Worm (Caenorhabditis elegans) whole organism, L3 larva: ENCODE measurements around the gene T04B8.1.
A peak's percentile ranks its signal among the peaks of the same experiment; 100 is the strongest.

Experiments
- ZK546.5 ChIP-seq: sonication (generic microtip); optimal IDR thresholded peaks from 2 replicates; lab custom pipeline; 2017; ENCODE audit warnings: missing biosample characterization, missing genetic modification characterization
- aly-2 ChIP-seq: fragments of 150-350 bp; optimal IDR thresholded peaks from 2 replicates; lab custom pipeline; 2014; ENCODE audit warnings: missing biosample characterization, missing genetic modification characterization
- ceh-16 ChIP-seq: sonication (generic microtip); optimal IDR thresholded peaks from 2 replicates; lab custom pipeline; 2017; ENCODE audit warnings: missing biosample characterization, missing genetic modification characterization
- ceh-28 ChIP-seq: fragments of 150-350 bp; optimal IDR thresholded peaks from 2 replicates; lab custom pipeline; 2014; ENCODE audit warnings: missing biosample characterization, missing genetic modification reagents, missing genetic modification characterization
- daf-12 ChIP-seq: fragments of 150-350 bp; optimal IDR thresholded peaks from 2 replicates; lab custom pipeline; 2014; ENCODE audit warnings: missing biosample characterization, missing genetic modification reagents, missing genetic modification characterization
- egl-5 ChIP-seq: fragments of 150-350 bp; optimal IDR thresholded peaks from 2 replicates; lab custom pipeline; 2017; ENCODE audit warnings: missing biosample characterization, missing genetic modification reagents, missing genetic modification characterization, inconsistent platforms
- elt-1 ChIP-seq: fragments of 150-350 bp; optimal IDR thresholded peaks from 2 replicates; lab custom pipeline; 2014; ENCODE audit warnings: missing biosample characterization, missing genetic modification characterization
- eor-1 ChIP-seq, 2 experiments: fragments of 150-350 bp; optimal IDR thresholded peaks; 2 replicates each; lab custom pipeline; 2014 to 2018; ENCODE audit warnings: missing biosample characterization in 2 of 2, missing genetic modification characterization in 2 of 2
- fkh-10 ChIP-seq: sonication (generic microtip); optimal IDR thresholded peaks from 2 replicates; lab custom pipeline; 2017; ENCODE audit warnings: missing biosample characterization, missing genetic modification reagents, missing genetic modification characterization
- fkh-2 ChIP-seq: fragments of 150-350 bp; optimal IDR thresholded peaks from 2 replicates; lab custom pipeline; 2014; ENCODE audit warnings: missing biosample characterization, missing genetic modification reagents, missing genetic modification characterization
- fos-1 ChIP-seq: fragments of 150-350 bp; optimal IDR thresholded peaks from 2 replicates; lab custom pipeline; 2014; ENCODE audit warnings: missing biosample characterization, missing genetic modification characterization
- hmg-11 ChIP-seq: sonication (generic microtip); optimal IDR thresholded peaks from 2 replicates; lab custom pipeline; 2016; ENCODE audit warnings: missing genetic modification characterization, missing compliant biosample characterization
- lin-39 ChIP-seq: fragments of 150-350 bp; optimal IDR thresholded peaks from 2 replicates; lab custom pipeline; 2018; ENCODE audit warnings: missing biosample characterization, missing genetic modification reagents, missing genetic modification characterization
- lsy-12 ChIP-seq: sonication (generic microtip); optimal IDR thresholded peaks from 2 replicates; lab custom pipeline; 2016; ENCODE audit warnings: mild to moderate bottlenecking, missing genetic modification characterization, missing compliant biosample characterization
- mdl-1 ChIP-seq: fragments of 150-350 bp; optimal IDR thresholded peaks from 2 replicates; lab custom pipeline; 2014; ENCODE audit warnings: missing biosample characterization, missing genetic modification characterization
- nfya-1 ChIP-seq: sonication (generic microtip); optimal IDR thresholded peaks from 2 replicates; lab custom pipeline; 2017; ENCODE audit warnings: missing genetic modification characterization, mild to moderate bottlenecking, missing compliant biosample characterization, antibody characterized with exemption, moderate library complexity; ENCODE audit not compliant: insufficient read depth
- nhr-11 ChIP-seq: fragments of 150-350 bp; optimal IDR thresholded peaks from 2 replicates; lab custom pipeline; 2014; ENCODE audit warnings: missing biosample characterization, missing genetic modification characterization
- nhr-12 ChIP-seq: fragments of 150-350 bp; optimal IDR thresholded peaks from 2 replicates; lab custom pipeline; 2014; ENCODE audit warnings: missing biosample characterization, missing genetic modification characterization
- nhr-23 ChIP-seq: fragments of 150-350 bp; optimal IDR thresholded peaks from 2 replicates; lab custom pipeline; 2014; ENCODE audit warnings: missing biosample characterization, missing genetic modification reagents, missing genetic modification characterization
- nhr-25 ChIP-seq: sonication (generic microtip); optimal IDR thresholded peaks from 2 replicates; lab custom pipeline; 2017; ENCODE audit warnings: missing biosample characterization, missing genetic modification characterization
- nhr-67 ChIP-seq: fragments of 150-350 bp; optimal IDR thresholded peaks from 2 replicates; lab custom pipeline; 2014; ENCODE audit warnings: missing biosample characterization, missing genetic modification characterization
- nhr-76 ChIP-seq: fragments of 150-350 bp; sonication (generic microtip); optimal IDR thresholded peaks from 5 replicates; lab custom pipeline; 2014; ENCODE audit warnings: missing biosample characterization, missing genetic modification characterization
- pha-4 ChIP-seq: fragments of 150-350 bp; optimal IDR thresholded peaks from 2 replicates; lab custom pipeline; 2014; ENCODE audit warnings: missing biosample characterization, missing genetic modification reagents, missing genetic modification characterization
- pqm-1 ChIP-seq: fragments of 150-350 bp; optimal IDR thresholded peaks from 2 replicates; lab custom pipeline; 2017; ENCODE audit warnings: missing biosample characterization, missing genetic modification characterization, inconsistent platforms
- sea-2 ChIP-seq: fragments of 150-350 bp; sonication (generic microtip); optimal IDR thresholded peaks from 4 replicates; lab custom pipeline; 2014; ENCODE audit warnings: missing biosample characterization, missing genetic modification reagents, missing genetic modification characterization
- skn-1 ChIP-seq: fragments of 150-350 bp; optimal IDR thresholded peaks from 2 replicates; lab custom pipeline; 2014; ENCODE audit warnings: missing biosample characterization, missing genetic modification characterization
- snpc-4 ChIP-seq: fragments of 150-350 bp; optimal IDR thresholded peaks from 2 replicates; lab custom pipeline; 2014; ENCODE audit warnings: missing biosample characterization, missing genetic modification characterization
- tbx-2 ChIP-seq: sonication (generic microtip); optimal IDR thresholded peaks from 2 replicates; lab custom pipeline; 2016; ENCODE audit warnings: mild to moderate bottlenecking, missing genetic modification characterization, missing compliant biosample characterization
- unc-62 ChIP-seq: fragments of 150-350 bp; sonication (generic microtip); optimal IDR thresholded peaks from 4 replicates; lab custom pipeline; 2014; ENCODE audit warnings: missing biosample characterization, missing genetic modification reagents, missing genetic modification characterization
- zag-1 ChIP-seq: fragments of 150-350 bp; optimal IDR thresholded peaks from 2 replicates; lab custom pipeline; 2014; ENCODE audit warnings: missing biosample characterization, missing genetic modification characterization
- ztf-11 ChIP-seq: fragments of 150-350 bp; optimal IDR thresholded peaks from 2 replicates; lab custom pipeline; 2014; ENCODE audit warnings: missing biosample characterization, missing genetic modification characterization
- ztf-4 ChIP-seq: fragments of 150-350 bp; optimal IDR thresholded peaks from 2 replicates; lab custom pipeline; 2014; ENCODE audit warnings: missing biosample characterization, missing genetic modification characterization

Gene T04B8.1

ce11 chrII:627913-628312 lies 6.2 kb upstream of the T04B8.1 start:
- no peak for TF ChIP-seq snpc-4
- TF ChIP-seq pqm-1 (tag; lab: Kevin White, UChicago), result no peak
- TF ChIP-seq lsy-12 (tag; lab: Kevin White, UChicago), result no peak
- no peak for TF ChIP-seq eor-1 (tag; optimal IDR thresholded peaks at IDR 0.05; lab: Kevin White, UChicago)
- no peak for TF ChIP-seq aly-2 (tag; lab: Kevin White, UChicago)
- TF ChIP-seq ztf-11, result no peak

ce11 chrII:639467-639866 lies 5.4 kb downstream of the T04B8.1 start, which contains the start of gene K07E8.6:
K07E8.6 (minus strand) TSS chrII:639567.
- no peak for TF ChIP-seq sea-2 (GFP tag; lab: Kevin White, UChicago)
- TF ChIP-seq hmg-11 (tag; lab: Kevin White, UChicago), result no peak
- TF ChIP-seq nfya-1 (tag; lab: Kevin White, UChicago), result peak; percentile 26
- no peak for TF ChIP-seq nhr-25 (tag; lab: Kevin White, UChicago)
- no peak for TF ChIP-seq nhr-67 (tag; lab: Kevin White, UChicago)
- TF ChIP-seq ztf-4, result no peak
- TF ChIP-seq snpc-4, result no peak
- TF ChIP-seq fkh-2 (tag; lab: Kevin White, UChicago), result no peak
- no peak for TF ChIP-seq nhr-76 (tag; lab: Kevin White, UChicago)

- no peak for TF ChIP-seq nhr-11 (tag; lab: Kevin White, UChicago)
- TF ChIP-seq fkh-10 (GFP tag; lab: Kevin White, UChicago), result no peak
- no peak for TF ChIP-seq hmg-11 (tag; lab: Kevin White, UChicago)
- TF ChIP-seq zag-1 (tag; lab: Kevin White, UChicago), result no peak
- TF ChIP-seq ZK546.5, result no peak
- TF ChIP-seq ceh-16 (tag; lab: Kevin White, UChicago), result no peak
- no peak for TF ChIP-seq tbx-2 (tag; lab: Kevin White, UChicago)
- TF ChIP-seq nhr-25 (tag; lab: Kevin White, UChicago), result no peak
- TF ChIP-seq sea-2 (GFP tag; lab: Kevin White, UChicago), result no peak
- no peak for TF ChIP-seq daf-12
- TF ChIP-seq lin-39, result no peak
- TF ChIP-seq nhr-23 (tag; lab: Kevin White, UChicago), result no peak
- no peak for TF ChIP-seq lsy-12 (tag; lab: Kevin White, UChicago)
- TF ChIP-seq ztf-4, result no peak
These were observed 9.6 kb downstream of the T04B8.1 start for ce11 chrII:643733-644132.

- TF ChIP-seq nfya-1 (tag; lab: Kevin White, UChicago), result peak; percentile 39
- no peak for TF ChIP-seq snpc-4
These were observed 16.4 kb downstream of the T04B8.1 start, which contains the start of the genes K07E8.7 and frpr-14 for ce11 chrII:650321-651005. K07E8.7 (minus strand) TSS chrII:650367. frpr-14 (plus strand) TSS chrII:650955.

ce11 chrII:651324-651723 lies 17.2 kb downstream of the T04B8.1 start:
- TF ChIP-seq nhr-12 (tag; lab: Kevin White, UChicago) (no peak), daf-12 (no peak), pha-4 (tag; lab: Kevin White, UChicago) (no peak), mdl-1 (tag; lab: Kevin White, UChicago) (no peak), fos-1 (tag; lab: Kevin White, UChicago) (no peak), sea-2 (GFP tag; lab: Kevin White, UChicago) (no peak), hmg-11 (tag; lab: Kevin White, UChicago) (no peak), nhr-76 (tag; lab: Kevin White, UChicago) (no peak), fkh-10 (GFP tag; lab: Kevin White, UChicago) (no peak), ztf-4 (no peak), ztf-11 (no peak), skn-1 (tag; lab: Kevin White, UChicago) (no peak), egl-5 (tag; lab: Kevin White, UChicago) (no peak), ZK546.5 (no peak), elt-1 (tag; lab: Kevin White, UChicago) (no peak), nfya-1 (tag; lab: Kevin White, UChicago) (no peak), ceh-28 (no peak), lsy-12 (tag; lab: Kevin White, UChicago) (no peak), unc-62 (GFP tag; lab: Kevin White, UChicago) (no peak)
